Worm (Caenorhabditis elegans) whole organism, young adult: ENCODE measurements around the gene nspd-7.

ENCODE experiments used
- K12H6.12 ChIP-seq: fragments of 200-800 bp; sonication (Bioruptor generic); optimal IDR thresholded peaks from 2 replicates; lab custom pipeline; 2018; ENCODE audit warnings: mild to moderate bottlenecking, missing genetic modification characterization, missing compliant biosample characterization
- ama-1 ChIP-seq, 3 experiments: fragments of 150-350 bp in 1 of 3; sonication (generic microtip) in 2 of 3; optimal IDR thresholded peaks; 2 replicates each; lab custom pipeline; 2014 to 2018; ENCODE audit warnings: missing biosample characterization in 2 of 3, missing genetic modification characterization in 2 of 3, missing genetic modification reagents in 2 of 3
- ceh-40 ChIP-seq: fragments of 200-800 bp; sonication (Bioruptor generic); IDR thresholded peaks from 2 replicates; pipeline ENCODE4 v1.3.6; 2022; ENCODE audit warnings: missing genetic modification characterization, missing compliant biosample characterization
- ceh-58 ChIP-seq: fragments of 200-800 bp; sonication (Bioruptor generic); IDR thresholded peaks from 2 replicates; pipeline ENCODE4 v1.3.6; 2022; ENCODE audit warnings: missing genetic modification characterization, missing compliant biosample characterization
- dpl-1 ChIP-seq: fragments of 150-350 bp; optimal IDR thresholded peaks from 2 replicates; lab custom pipeline; 2014; ENCODE audit warnings: missing biosample characterization, missing genetic modification reagents, missing genetic modification characterization
- lin-26 ChIP-seq: fragments of 200-800 bp; sonication (Bioruptor generic); IDR thresholded peaks from 2 replicates; pipeline ENCODE4 v1.3.6; 2022; ENCODE audit warnings: missing genetic modification reagents, missing genetic modification characterization, missing compliant biosample characterization
- mcd-1 ChIP-seq: fragments of 200-800 bp; sonication (Bioruptor generic); IDR thresholded peaks from 2 replicates; pipeline ENCODE4 v1.3.6; 2022; ENCODE audit warnings: missing genetic modification reagents, missing genetic modification characterization, missing compliant biosample characterization
- nfya-1 ChIP-seq: sonication (generic microtip); optimal IDR thresholded peaks from 2 replicates; lab custom pipeline; 2017; ENCODE audit warnings: antibody characterized with exemption, missing compliant biosample characterization, missing genetic modification characterization, borderline replicate concordance; ENCODE audit not compliant: insufficient read depth
- snpc-3.4 ChIP-seq: sonication (generic microtip); optimal IDR thresholded peaks from 2 replicates; lab custom pipeline; 2017; ENCODE audit warnings: missing genetic modification characterization, mild to moderate bottlenecking, missing compliant biosample characterization, antibody characterized with exemption, moderate library complexity, missing genotype, missing genetic modification reagents
- unc-130 ChIP-seq: sonication (generic microtip); optimal IDR thresholded peaks from 2 replicates; lab custom pipeline; 2016; ENCODE audit warnings: missing genetic modification reagents, missing genetic modification characterization, missing compliant biosample characterization
- unc-62 ChIP-seq: fragments of 150-350 bp; optimal IDR thresholded peaks from 2 replicates; lab custom pipeline; 2014; ENCODE audit warnings: missing biosample characterization, missing genetic modification reagents, missing genetic modification characterization

ce11 chrIV:10230971-10231370 is 38.0 kb downstream of the nspd-7 start, which contains the start of gene F01G10.5:
- TF ChIP-seq snpc-3.4 (no peak), ceh-40 (GFP tag; lab: Robert Waterston, UW) (no peak), lin-26 (GFP tag; lab: Robert Waterston, UW) (no peak), mcd-1 (GFP tag; lab: Robert Waterston, UW) (no peak), ama-1 (optimal IDR thresholded peaks at IDR 0.05; lab: Kevin White, UChicago) (no peak), ama-1 (GFP tag; optimal IDR thresholded peaks at IDR 0.05; lab: Kevin White, UChicago) (no peak), ceh-58 (GFP tag; lab: Robert Waterston, UW) (no peak), K12H6.12 (no peak), nfya-1 (tag; lab: Kevin White, UChicago) (no peak), unc-62 (no peak), dpl-1 (GFP tag; lab: Kevin White, UChicago) (no peak), unc-130 (GFP tag; lab: Kevin White, UChicago) (no peak)
